Worm (Caenorhabditis elegans): Measurements from ENCODE around the gene dhhc-4.

- TF ChIP-seq hlh-4 (tag; optimal IDR thresholded peaks at IDR 0.05), result no peak
- no peak for TF ChIP-seq unc-98 (GFP tag; IDR thresholded peaks at IDR 0.05)
- TF ChIP-seq sox-4 (tag; optimal IDR thresholded peaks at IDR 0.05), result no peak
- TF ChIP-seq unc-86 (tag; optimal IDR thresholded peaks at IDR 0.05), result no peak
- no peak for TF ChIP-seq sptf-1 (tag; optimal IDR thresholded peaks at IDR 0.05)
- no peak for TF ChIP-seq nhr-76 (tag; optimal IDR thresholded peaks at IDR 0.05)
- no peak for TF ChIP-seq alr-1 (tag; optimal IDR thresholded peaks at IDR 0.05; ENCODE audit: borderline replicate concordance)
- no peak for TF ChIP-seq lin-35 (GFP tag; optimal IDR thresholded peaks at IDR 0.05)
- no peak for TF ChIP-seq ces-1 (GFP tag; optimal IDR thresholded peaks at IDR 0.05)
- no peak for TF ChIP-seq nhr-237 (tag; optimal IDR thresholded peaks at IDR 0.05)
- no peak for TF ChIP-seq irx-1 (tag; optimal IDR thresholded peaks at IDR 0.05)
- no peak for TF ChIP-seq aly-2 (tag; optimal IDR thresholded peaks at IDR 0.05)
- TF ChIP-seq lir-3 (tag; optimal IDR thresholded peaks at IDR 0.05; ENCODE audit: poor library complexity), result no peak
- TF ChIP-seq nhr-11 (tag; optimal IDR thresholded peaks at IDR 0.05), result no peak
These were observed 23.7 kb upstream of the dhhc-4 start, which contains the start of gene alg-4 for ce11 chrIII:9891324-9891723.

Data from whole organism, L1 larva.